Fruit fly (Drosophila melanogaster) whole organism, embryonic: ENCODE data around the gene CG31161.

Experiments
- ATbp ChIP-seq: fragments of 200-800 bp; sonication (Bioruptor generic); optimal IDR thresholded peaks from 2 replicates; lab custom pipeline; 2017; ENCODE audit warnings: missing biosample characterization, mild to moderate bottlenecking, missing genetic modification characterization, missing genetic modification reagents
- B-H2 ChIP-seq: fragments of 200-800 bp; sonication (Bioruptor generic); optimal IDR thresholded peaks from 2 replicates; lab custom pipeline; 2018; ENCODE audit warnings: missing biosample characterization, mild to moderate bottlenecking, missing genetic modification characterization
- BtbVII ChIP-seq: fragments of 200-800 bp; sonication (Bioruptor generic); optimal IDR thresholded peaks from 3 replicates; lab custom pipeline; 2017; ENCODE audit warnings: missing biosample characterization, mild to moderate bottlenecking, missing genetic modification characterization
- CG10366 ChIP-seq: fragments of 200-800 bp; sonication (Bioruptor generic); IDR thresholded peaks from 2 replicates; pipeline ENCODE4 v1.3.6; 2022; ENCODE audit warnings: missing biosample characterization, missing genetic modification characterization
- CG10543 ChIP-seq: fragments of 200-800 bp; sonication (Bioruptor generic); optimal IDR thresholded peaks from 3 replicates; lab custom pipeline; 2017; ENCODE audit warnings: missing biosample characterization, mild to moderate bottlenecking, missing genetic modification characterization, moderate library complexity
- CG10959 ChIP-seq: fragments of 200-800 bp; sonication (Bioruptor generic); IDR thresholded peaks from 2 replicates; pipeline ENCODE4 v1.3.6; 2022; ENCODE audit warnings: missing biosample characterization, missing genetic modification characterization
- CG12219 ChIP-seq: fragments of 200-800 bp; sonication (Bioruptor generic); optimal IDR thresholded peaks from 3 replicates; lab custom pipeline; 2018; ENCODE audit warnings: missing biosample characterization, mild to moderate bottlenecking, missing genetic modification characterization
- CG12744 ChIP-seq: fragments of 200-800 bp; sonication (Bioruptor generic); optimal IDR thresholded peaks from 2 replicates; lab custom pipeline; 2016; ENCODE audit warnings: missing biosample characterization, missing genetic modification characterization
- CG14014 ChIP-seq: fragments of 200-800 bp; sonication (Bioruptor generic); IDR thresholded peaks from 2 replicates; pipeline ENCODE4 v1.3.6; 2022; ENCODE audit warnings: missing biosample characterization, missing genetic modification characterization
- CG17829 ChIP-seq: fragments of 200-800 bp; optimal IDR thresholded peaks from 2 replicates; lab custom pipeline; 2019; ENCODE audit warnings: missing biosample characterization, mild to moderate bottlenecking, missing genetic modification characterization, moderate library complexity
- CG1792 ChIP-seq: fragments of 200-800 bp; sonication (Bioruptor generic); optimal IDR thresholded peaks from 2 replicates; lab custom pipeline; 2016; ENCODE audit warnings: missing biosample characterization, missing genetic modification characterization
- CG2678 ChIP-seq: fragments of 200-800 bp; sonication (Bioruptor generic); optimal IDR thresholded peaks from 3 replicates; lab custom pipeline; 2019; ENCODE audit warnings: missing biosample characterization, mild to moderate bottlenecking, missing genetic modification characterization, moderate library complexity
- CG30020 ChIP-seq: fragments of 200-800 bp; optimal IDR thresholded peaks from 2 replicates; lab custom pipeline; 2019; ENCODE audit warnings: missing biosample characterization, mild to moderate bottlenecking, missing genetic modification characterization, moderate library complexity
- CG4820 ChIP-seq: fragments of 200-800 bp; sonication (Bioruptor generic); optimal IDR thresholded peaks from 3 replicates; lab custom pipeline; 2016; ENCODE audit warnings: missing biosample characterization, missing genetic modification characterization
- CG6683 ChIP-seq: fragments of 200-800 bp; sonication (Bioruptor generic); optimal IDR thresholded peaks from 2 replicates; lab custom pipeline; 2017; ENCODE audit warnings: missing biosample characterization, mild to moderate bottlenecking, missing genetic modification characterization, missing genetic modification reagents
- CG7372 ChIP-seq: fragments of 200-800 bp; sonication (Bioruptor generic); IDR thresholded peaks from 2 replicates; pipeline ENCODE4 v1.3.6; 2022; ENCODE audit warnings: missing biosample characterization, missing genetic modification characterization
- CG7745 ChIP-seq: fragments of 200-800 bp; sonication (Bioruptor generic); optimal IDR thresholded peaks from 2 replicates; lab custom pipeline; 2018; ENCODE audit warnings: missing biosample characterization, mild to moderate bottlenecking, missing genetic modification characterization, moderate library complexity
- CG8281 ChIP-seq: fragments of 200-800 bp; sonication (Bioruptor generic); optimal IDR thresholded peaks from 2 replicates; lab custom pipeline; 2018; ENCODE audit warnings: missing biosample characterization, mild to moderate bottlenecking, missing genetic modification characterization, moderate library complexity
- Dip2 ChIP-seq: fragments of 200-800 bp; sonication (Bioruptor generic); IDR thresholded peaks from 2 replicates; pipeline ENCODE4 v1.3.6; 2022; ENCODE audit warnings: missing biosample characterization, missing genetic modification characterization
- Dip3 ChIP-seq: fragments of 200-800 bp; sonication (Bioruptor generic); optimal IDR thresholded peaks from 3 replicates; lab custom pipeline; 2016; ENCODE audit warnings: missing biosample characterization, missing genetic modification characterization
- Dref ChIP-seq: fragments of 200-800 bp; sonication (Bioruptor generic); IDR thresholded peaks from 2 replicates; pipeline ENCODE4 v1.3.6; 2022; ENCODE audit warnings: missing biosample characterization, missing genetic modification characterization
- E2f1 ChIP-seq: fragments of 200-800 bp; sonication (Bioruptor generic); IDR thresholded peaks from 2 replicates; pipeline ENCODE4 v1.3.6; 2022; ENCODE audit warnings: missing biosample characterization, missing genetic modification characterization
- Fer2 ChIP-seq: fragments of 200-800 bp; sonication (Bioruptor generic); optimal IDR thresholded peaks from 2 replicates; lab custom pipeline; 2018; ENCODE audit warnings: missing biosample characterization, mild to moderate bottlenecking, missing genetic modification characterization, moderate library complexity
- Hsf ChIP-seq: fragments of 200-800 bp; sonication (Bioruptor generic); optimal IDR thresholded peaks from 3 replicates; lab custom pipeline; 2016; ENCODE audit warnings: missing biosample characterization, missing genetic modification characterization
- Med ChIP-seq: fragments of 200-800 bp; sonication (Bioruptor generic); peaks from one replicate; lab custom pipeline; 2016; ENCODE audit warnings: missing biosample characterization, missing genetic modification characterization, mild to moderate bottlenecking, inconsistent platforms, moderate library complexity
- Mes4 ChIP-seq: fragments of 200-800 bp; sonication (Bioruptor generic); optimal IDR thresholded peaks from 2 replicates; lab custom pipeline; 2016; ENCODE audit warnings: missing biosample characterization, missing genetic modification characterization
- NC2β ChIP-seq: fragments of 200-800 bp; sonication (Bioruptor generic); optimal IDR thresholded peaks from 2 replicates; lab custom pipeline; 2016; ENCODE audit warnings: missing biosample characterization, missing genetic modification characterization
- NK7.1 ChIP-seq: fragments of 200-800 bp; sonication (Bioruptor generic); optimal IDR thresholded peaks from 3 replicates; lab custom pipeline; 2016; ENCODE audit warnings: missing biosample characterization, missing genetic modification characterization
- Opbp ChIP-seq: fragments of 200-800 bp; sonication (Bioruptor generic); IDR thresholded peaks from 3 replicates; pipeline ENCODE4 v1.3.6; 2022; ENCODE audit warnings: missing biosample characterization, missing genetic modification characterization; ENCODE audit not compliant: partially characterized antibody
- Ravus ChIP-seq: fragments of 200-800 bp; sonication (Bioruptor generic); IDR thresholded peaks from 2 replicates; pipeline ENCODE4 v1.3.6; 2022; ENCODE audit warnings: missing biosample characterization, missing genetic modification characterization
- Six4 ChIP-seq: fragments of 200-800 bp; sonication (Bioruptor generic); optimal IDR thresholded peaks from 2 replicates; lab custom pipeline; 2016; ENCODE audit warnings: missing biosample characterization, missing genetic modification characterization
- Usf ChIP-seq: fragments of 200-800 bp; sonication (Bioruptor generic); optimal IDR thresholded peaks from 2 replicates; lab custom pipeline; 2017; ENCODE audit warnings: missing genotype, missing biosample characterization, missing genetic modification characterization
- amos ChIP-seq: fragments of 200-800 bp; sonication (Bioruptor generic); IDR thresholded peaks from 2 replicates; pipeline ENCODE4 v1.3.6; 2022; ENCODE audit warnings: missing biosample characterization, missing genetic modification characterization; ENCODE audit not compliant: partially characterized antibody
- bsh ChIP-seq, 2 experiments: fragments of 200-800 bp; sonication (Bioruptor generic); optimal IDR thresholded peaks; 2 replicates each; lab custom pipeline; 2017 to 2018; ENCODE audit warnings: mild to moderate bottlenecking in 2 of 2, missing biosample characterization in 2 of 2, missing genetic modification characterization in 2 of 2, moderate library complexity in 1 of 2
- chinmo ChIP-seq: fragments of 200-800 bp; sonication (Bioruptor generic); IDR thresholded peaks from 4 replicates; pipeline ENCODE4 v1.3.6; 2022; ENCODE audit warnings: missing biosample characterization, missing genetic modification characterization; ENCODE audit not compliant: partially characterized antibody
- dimm ChIP-seq: fragments of 200-800 bp; sonication (Bioruptor generic); IDR thresholded peaks from 2 replicates; pipeline ENCODE4 v1.3.6; 2022; ENCODE audit warnings: missing biosample characterization, missing genetic modification characterization
- dpn ChIP-seq, 2 experiments: fragments of 200-800 bp; sonication (Bioruptor generic); optimal IDR thresholded peaks; 3 replicates each; lab custom pipeline; 2016; ENCODE audit warnings: missing biosample characterization in 2 of 2, missing genetic modification characterization in 2 of 2
- ems ChIP-seq: fragments of 200-800 bp; sonication (Bioruptor generic); optimal IDR thresholded peaks from 3 replicates; lab custom pipeline; 2016; ENCODE audit warnings: missing biosample characterization, missing genetic modification characterization
- eve ChIP-seq, 2 experiments: fragments of >200 bp; optimal IDR thresholded peaks; 2 replicates each; lab custom pipeline; 2017; ENCODE audit warnings: missing biosample characterization in 2 of 2, missing genetic modification characterization in 2 of 2
- ewg ChIP-seq: fragments of 200-800 bp; sonication (Bioruptor generic); optimal IDR thresholded peaks from 3 replicates; lab custom pipeline; 2017; ENCODE audit warnings: mild to moderate bottlenecking, missing biosample characterization, missing genetic modification reagents, missing genetic modification characterization
- exex ChIP-seq: fragments of 200-800 bp; sonication (Bioruptor generic); optimal IDR thresholded peaks from 4 replicates; lab custom pipeline; 2018; ENCODE audit warnings: missing biosample characterization, mild to moderate bottlenecking, missing genetic modification characterization, moderate library complexity
- hth ChIP-seq: fragments of >200 bp; optimal IDR thresholded peaks from 2 replicates; lab custom pipeline; 2017; ENCODE audit warnings: inconsistent platforms
- insv ChIP-seq, 2 experiments: fragments of 200-800 bp; sonication (Bioruptor generic); optimal IDR thresholded peaks; 3 replicates each; lab custom pipeline; 2016 to 2018; ENCODE audit warnings: missing biosample characterization in 2 of 2, missing genetic modification characterization in 2 of 2
- pzg ChIP-seq: fragments of 200-800 bp; sonication (Bioruptor generic); optimal IDR thresholded peaks from 3 replicates; lab custom pipeline; 2018; ENCODE audit warnings: missing biosample characterization, mild to moderate bottlenecking, missing genetic modification characterization, moderate library complexity
- row ChIP-seq: fragments of 200-800 bp; sonication (Bioruptor generic); IDR thresholded peaks from 3 replicates; pipeline ENCODE4 v1.3.6; 2022; ENCODE audit warnings: missing biosample characterization, missing genetic modification characterization
- seq ChIP-seq: fragments of 200-800 bp; sonication (Bioruptor generic); IDR thresholded peaks from 2 replicates; pipeline ENCODE4 v1.3.6; 2022; ENCODE audit warnings: missing biosample characterization, missing genetic modification characterization
- slp2 ChIP-seq: fragments of 200-800 bp; sonication (Bioruptor generic); optimal IDR thresholded peaks from 2 replicates; lab custom pipeline; 2016; ENCODE audit warnings: missing biosample characterization, missing genetic modification characterization
- sna ChIP-seq: fragments of 200-800 bp; sonication (Bioruptor generic); IDR thresholded peaks from 2 replicates; pipeline ENCODE4 v1.3.6; 2022; ENCODE audit warnings: missing biosample characterization, missing genetic modification characterization; ENCODE audit not compliant: partially characterized antibody
- ssp ChIP-seq: fragments of 200-800 bp; sonication (Bioruptor generic); IDR thresholded peaks from 2 replicates; pipeline ENCODE4 v1.3.6; 2022; ENCODE audit warnings: missing biosample characterization, missing genetic modification characterization
- toy ChIP-seq: fragments of 200-800 bp; sonication (Bioruptor generic); IDR thresholded peaks from 2 replicates; pipeline ENCODE4 v1.3.6; 2022; ENCODE audit warnings: missing biosample characterization, missing genetic modification characterization
- vvl ChIP-seq: fragments of 200-800 bp; sonication (Bioruptor generic); IDR thresholded peaks from 2 replicates; pipeline ENCODE4 v1.3.6; 2022; ENCODE audit warnings: missing biosample characterization, missing genetic modification characterization

Gene CG31161

DNA sequence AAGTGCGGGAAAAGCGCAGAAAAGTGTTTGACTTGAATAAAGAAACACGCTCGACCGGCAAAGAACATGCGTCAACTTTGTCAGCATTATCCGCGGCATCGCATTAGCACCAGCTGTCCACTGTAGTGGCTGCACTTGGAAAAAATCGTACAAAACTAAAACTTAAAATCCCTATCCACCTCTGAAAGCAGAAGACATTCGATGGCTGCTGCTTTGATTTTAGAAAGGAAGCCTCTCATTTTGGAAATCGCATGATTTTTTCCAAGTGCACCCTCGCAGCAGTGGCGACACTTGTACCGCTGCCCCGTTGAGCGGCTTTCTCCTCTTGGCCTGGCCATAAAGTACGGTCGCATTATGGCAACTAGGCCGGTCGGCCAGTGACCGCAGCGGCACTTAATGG is 48.0 kb downstream of the CG31161 start (continued):
- TF ChIP-seq Dip3 (GFP tag; lab: Kevin White, UChicago) = no peak
- no peak for TF ChIP-seq NK7.1 (GFP tag; lab: Kevin White, UChicago)
- TF ChIP-seq CG14014 (GFP tag; lab: Robert Waterston, UW) = 0 out of 2 replicates have a peak, but pooled peaks have one; percentile 52
- peak; percentile 52 for TF ChIP-seq vvl (GFP tag; lab: Robert Waterston, UW)
- no peak for TF ChIP-seq chinmo
- TF ChIP-seq Hsf (GFP tag; lab: Kevin White, UChicago) = peak; percentile 41
- TF ChIP-seq Six4 = peak; percentile 10
- TF ChIP-seq eve (GFP tag; optimal IDR thresholded peaks at IDR 0.05; lab: Kevin White, UChicago) = peak in 1 of 2 experiments; percentile 5
- peak; percentile 66 for TF ChIP-seq ATbp (GFP tag; lab: Kevin White, UChicago)
- no peak for TF ChIP-seq slp2 (GFP tag; lab: Kevin White, UChicago)
- TF ChIP-seq ewg (GFP tag; lab: Kevin White, UChicago) = peak; percentile 43
- TF ChIP-seq CG8281 = no peak
- TF ChIP-seq CG30020 (tag; lab: Kevin White, UChicago) = no peak
- TF ChIP-seq NC2β (GFP tag; lab: Kevin White, UChicago) = peak; percentile 32
- TF ChIP-seq seq (GFP tag; lab: Robert Waterston, UW) = 0 out of 2 replicates have a peak, but pooled peaks have one; percentile 44
- TF ChIP-seq CG10959 = 0 out of 2 replicates have a peak, but pooled peaks have one; percentile 43
- no peak for TF ChIP-seq pzg
- TF ChIP-seq Fer2 (tag; lab: Kevin White, UChicago) = no peak
- TF ChIP-seq Ravus (GFP tag; lab: Robert Waterston, UW) = no peak
- peak; percentile 31 for TF ChIP-seq CG12219 (GFP tag; lab: Kevin White, UChicago)
- TF ChIP-seq insv (GFP tag; optimal IDR thresholded peaks at IDR 0.05; lab: Kevin White, UChicago) = no peak
- 0 out of 2 replicates have a peak, but pooled peaks have one; percentile 37 for TF ChIP-seq dimm (GFP tag; lab: Robert Waterston, UW)
- TF ChIP-seq Dip2 (GFP tag; lab: Robert Waterston, UW) = no peak
- no peak for TF ChIP-seq amos (GFP tag; lab: Robert Waterston, UW)
- TF ChIP-seq bsh (GFP tag; optimal IDR thresholded peaks at IDR 0.05; lab: Kevin White, UChicago) = peak; percentile 40 to 75
- no peak for TF ChIP-seq CG1792 (GFP tag; lab: Kevin White, UChicago)
- TF ChIP-seq Med = peak; percentile 88
- 0 out of 2 replicates have a peak, but pooled peaks have one; percentile 33 for TF ChIP-seq E2f1 (GFP tag; lab: Robert Waterston, UW)
- TF ChIP-seq CG7372 (GFP tag; lab: Robert Waterston, UW) = no peak
- no peak for TF ChIP-seq Usf (GFP tag; lab: Kevin White, UChicago)
- TF ChIP-seq row = peak; percentile 69
- TF ChIP-seq BtbVII (GFP tag; lab: Kevin White, UChicago) = no peak
- no peak for TF ChIP-seq sna (GFP tag; lab: Robert Waterston, UW)
- TF ChIP-seq CG4820 (GFP tag; lab: Kevin White, UChicago) = peak; percentile 33
- no peak for TF ChIP-seq exex (tag; lab: Kevin White, UChicago)
- TF ChIP-seq CG2678 (tag; lab: Kevin White, UChicago) = peak; percentile 56
- TF ChIP-seq Opbp (GFP tag; lab: Robert Waterston, UW) = no peak
- no peak for TF ChIP-seq ems (GFP tag; lab: Kevin White, UChicago)
- TF ChIP-seq CG17829 (tag; lab: Kevin White, UChicago) = no peak
- TF ChIP-seq CG6683 = no peak
- TF ChIP-seq Mes4 (GFP tag; lab: Kevin White, UChicago) = peak; percentile 16
- no peak for TF ChIP-seq CG10543 (GFP tag; lab: Kevin White, UChicago)
- TF ChIP-seq Dref (GFP tag; lab: Robert Waterston, UW) = no peak
- TF ChIP-seq B-H2 (GFP tag; lab: Kevin White, UChicago) = no peak
- peak in 1 of 2 experiments; percentile 61 for TF ChIP-seq dpn (GFP tag; optimal IDR thresholded peaks at IDR 0.05; lab: Kevin White, UChicago)
- no peak for TF ChIP-seq toy (GFP tag; lab: Robert Waterston, UW)
- TF ChIP-seq CG7745 (tag; lab: Kevin White, UChicago) = no peak
- TF ChIP-seq ssp (GFP tag; lab: Robert Waterston, UW) = peak; percentile 53
- TF ChIP-seq CG10366 (GFP tag; lab: Robert Waterston, UW) = peak; percentile 59
- no peak for TF ChIP-seq hth (lab: Kevin White, UChicago)
- TF ChIP-seq CG12744 (GFP tag; lab: Kevin White, UChicago) = no peak
